Worm (Caenorhabditis elegans) whole organism, young adult: ENCODE data around the gene frpr-5.

Experiments
- B0019.2 ChIP-seq: fragments of 200-800 bp; sonication (Bioruptor generic); conservative IDR thresholded peaks from 2 replicates; pipeline ENCODE4 v1.3.6; 2022; ENCODE audit warnings: missing genetic modification reagents, missing genetic modification characterization, missing compliant biosample characterization
- C17E4.6 ChIP-seq: fragments of 200-800 bp; sonication (Bioruptor generic); IDR thresholded peaks from 2 replicates; pipeline ENCODE4 v1.3.6; 2022; ENCODE audit warnings: missing genetic modification reagents, missing genetic modification characterization, missing compliant biosample characterization
- F10E7.11 ChIP-seq: sonication (generic microtip); optimal IDR thresholded peaks from 2 replicates; lab custom pipeline; 2017; ENCODE audit warnings: mild to moderate bottlenecking, missing genetic modification characterization, moderate library complexity, missing compliant biosample characterization
- F33H1.4 ChIP-seq: fragments of 200-800 bp; sonication (Bioruptor generic); IDR thresholded peaks from 2 replicates; pipeline ENCODE4 v1.3.6; 2022; ENCODE audit warnings: missing genetic modification reagents, missing genetic modification characterization, missing compliant biosample characterization
- F39B2.1 ChIP-seq: fragments of 200-800 bp; sonication (Bioruptor generic); IDR thresholded peaks from 2 replicates; pipeline ENCODE4 v1.3.6; 2022; ENCODE audit warnings: missing genetic modification reagents, missing genetic modification characterization, missing compliant biosample characterization
- K11D2.4 ChIP-seq: fragments of 200-800 bp; sonication (Bioruptor generic); IDR thresholded peaks from 2 replicates; pipeline ENCODE4 v1.3.6; 2022; ENCODE audit warnings: missing genetic modification reagents, missing genetic modification characterization, missing compliant biosample characterization
- T07F8.4 ChIP-seq: sonication (generic microtip); optimal IDR thresholded peaks from 2 replicates; lab custom pipeline; 2016; ENCODE audit warnings: mild to moderate bottlenecking, missing genetic modification characterization, moderate library complexity, missing compliant biosample characterization
- T26A5.8 ChIP-seq: sonication (generic microtip); optimal IDR thresholded peaks from 2 replicates; lab custom pipeline; 2016; ENCODE audit warnings: missing genetic modification characterization, missing compliant biosample characterization
- Y53F4B.3 ChIP-seq: fragments of 200-800 bp; sonication (Bioruptor generic); IDR thresholded peaks from 2 replicates; pipeline ENCODE4 v1.3.6; 2022; ENCODE audit warnings: missing genetic modification reagents, missing genetic modification characterization, missing compliant biosample characterization
- Y56A3A.18 ChIP-seq: fragments of 200-800 bp; sonication (Bioruptor generic); IDR thresholded peaks from 2 replicates; pipeline ENCODE4 v1.3.6; 2022; ENCODE audit warnings: missing genetic modification reagents, missing genetic modification characterization, missing compliant biosample characterization
- Y67H2A.10 ChIP-seq: fragments of 200-800 bp; sonication (Bioruptor generic); conservative IDR thresholded peaks from 2 replicates; pipeline ENCODE4 v1.3.6; 2022; ENCODE audit warnings: missing genetic modification reagents, missing genetic modification characterization, missing compliant biosample characterization
- Y79H2A.3 ChIP-seq: fragments of 200-800 bp; sonication (Bioruptor generic); conservative IDR thresholded peaks from 2 replicates; pipeline ENCODE4 v1.3.6; 2022; ENCODE audit warnings: missing genetic modification reagents, missing genetic modification characterization, missing compliant biosample characterization
- Y95B8A.8 ChIP-seq: fragments of 200-800 bp; sonication (Bioruptor generic); IDR thresholded peaks from 2 replicates; pipeline ENCODE4 v1.3.6; 2022; ENCODE audit warnings: missing genetic modification reagents, missing genetic modification characterization, missing compliant biosample characterization
- ZK185.1 ChIP-seq: sonication (generic microtip); optimal IDR thresholded peaks from 2 replicates; lab custom pipeline; 2016; ENCODE audit warnings: mild to moderate bottlenecking, missing genetic modification characterization, missing compliant biosample characterization; ENCODE audit not compliant: poor library complexity, severe bottlenecking
- athp-1 ChIP-seq: sonication (generic microtip); optimal IDR thresholded peaks from 2 replicates; lab custom pipeline; 2017; ENCODE audit warnings: mild to moderate bottlenecking, missing genetic modification characterization, missing compliant biosample characterization
- attf-3 ChIP-seq: fragments of 200-800 bp; sonication (Bioruptor generic); conservative IDR thresholded peaks from 2 replicates; pipeline ENCODE4 v1.3.6; 2022; ENCODE audit warnings: missing genetic modification reagents, missing genetic modification characterization, missing compliant biosample characterization
- attf-5 ChIP-seq: fragments of 200-800 bp; sonication (Bioruptor generic); optimal IDR thresholded peaks from 2 replicates; lab custom pipeline; 2018; ENCODE audit warnings: mild to moderate bottlenecking, missing genetic modification characterization, missing compliant biosample characterization
- ceh-27 ChIP-seq: fragments of 200-800 bp; sonication (Bioruptor generic); optimal IDR thresholded peaks from 2 replicates; lab custom pipeline; 2018; ENCODE audit warnings: mild to moderate bottlenecking, missing genetic modification characterization, moderate library complexity, missing compliant biosample characterization
- ceh-58 ChIP-seq: fragments of 200-800 bp; sonication (Bioruptor generic); IDR thresholded peaks from 2 replicates; pipeline ENCODE4 v1.3.6; 2022; ENCODE audit warnings: missing genetic modification characterization, missing compliant biosample characterization
- chd-7 ChIP-seq: sonication (generic microtip); optimal IDR thresholded peaks from 2 replicates; lab custom pipeline; 2016; ENCODE audit warnings: mild to moderate bottlenecking, missing genetic modification characterization, moderate library complexity, missing compliant biosample characterization
- die-1 ChIP-seq: sonication (generic microtip); optimal IDR thresholded peaks from 2 replicates; lab custom pipeline; 2016; ENCODE audit warnings: missing genotype, mild to moderate bottlenecking, missing genetic modification characterization, missing compliant biosample characterization
- efl-1 ChIP-seq: fragments of 150-350 bp; optimal IDR thresholded peaks from 2 replicates; lab custom pipeline; 2014; ENCODE audit warnings: missing biosample characterization, missing genetic modification reagents, missing genetic modification characterization
- ekl-4 ChIP-seq: fragments of 200-800 bp; sonication (Bioruptor generic); IDR thresholded peaks from 2 replicates; pipeline ENCODE4 v1.3.6; 2022; ENCODE audit warnings: missing genetic modification reagents, missing genetic modification characterization, missing compliant biosample characterization
- hlh-12 ChIP-seq: sonication (generic microtip); optimal IDR thresholded peaks from 2 replicates; lab custom pipeline; 2016; ENCODE audit warnings: missing genetic modification characterization, missing compliant biosample characterization
- hlh-26 ChIP-seq: fragments of 200-800 bp; sonication (Bioruptor generic); conservative IDR thresholded peaks from 2 replicates; pipeline ENCODE4 v1.3.6; 2022; ENCODE audit warnings: missing genetic modification reagents, missing genetic modification characterization, missing compliant biosample characterization
- hmg-1.2 ChIP-seq: fragments of 200-800 bp; sonication (Bioruptor generic); IDR thresholded peaks from 2 replicates; pipeline ENCODE4 v1.3.6; 2022; ENCODE audit warnings: missing genetic modification reagents, missing genetic modification characterization, missing compliant biosample characterization
- hmg-20 ChIP-seq: fragments of 200-800 bp; sonication (Bioruptor generic); IDR thresholded peaks from 2 replicates; pipeline ENCODE4 v1.3.6; 2022; ENCODE audit warnings: missing genetic modification reagents, missing genetic modification characterization, missing compliant biosample characterization
- hrde-1 ChIP-seq: sonication (generic microtip); optimal IDR thresholded peaks from 2 replicates; lab custom pipeline; 2016; ENCODE audit warnings: missing genetic modification characterization, mild to moderate bottlenecking, missing compliant biosample characterization, moderate library complexity, missing genotype, missing genetic modification reagents, borderline replicate concordance
- hsf-1 ChIP-seq: fragments of 200-800 bp; sonication (Bioruptor generic); IDR thresholded peaks from 2 replicates; pipeline ENCODE4 v1.3.6; 2022; ENCODE audit warnings: missing genetic modification reagents, missing genetic modification characterization, missing compliant biosample characterization
- let-526 ChIP-seq: fragments of 200-800 bp; sonication (Bioruptor generic); IDR thresholded peaks from 2 replicates; pipeline ENCODE4 v1.3.6; 2022; ENCODE audit warnings: missing genetic modification reagents, missing genetic modification characterization, missing compliant biosample characterization
- let-607 ChIP-seq, 2 experiments: fragments of 200-800 bp in 1 of 2; sonication (Bioruptor generic) in 1 of 2; sonication (generic microtip) in 1 of 2; optimal IDR thresholded peaks; 2 replicates each; lab custom pipeline; 2016 to 2018; ENCODE audit warnings: mild to moderate bottlenecking in 2 of 2, missing compliant biosample characterization in 2 of 2, missing genetic modification characterization in 2 of 2, moderate library complexity in 2 of 2, missing genotype in 1 of 2
- lin-40 ChIP-seq: sonication (generic microtip); optimal IDR thresholded peaks from 2 replicates; lab custom pipeline; 2016; ENCODE audit warnings: missing genetic modification characterization, mild to moderate bottlenecking, missing compliant biosample characterization, missing genotype, missing genetic modification reagents
- lsl-1 ChIP-seq: fragments of 200-800 bp; sonication (Bioruptor generic); optimal IDR thresholded peaks from 2 replicates; lab custom pipeline; 2018; ENCODE audit warnings: mild to moderate bottlenecking, missing genetic modification characterization, moderate library complexity, missing compliant biosample characterization
- madf-3 ChIP-seq: fragments of 200-800 bp; sonication (Bioruptor generic); IDR thresholded peaks from 2 replicates; pipeline ENCODE4 v1.3.6; 2022; ENCODE audit warnings: missing genetic modification reagents, missing genetic modification characterization, missing compliant biosample characterization
- madf-6 ChIP-seq: fragments of 200-800 bp; sonication (Bioruptor generic); IDR thresholded peaks from 2 replicates; pipeline ENCODE4 v1.3.6; 2022; ENCODE audit warnings: missing genetic modification reagents, missing genetic modification characterization, missing compliant biosample characterization
- mcd-1 ChIP-seq: fragments of 200-800 bp; sonication (Bioruptor generic); IDR thresholded peaks from 2 replicates; pipeline ENCODE4 v1.3.6; 2022; ENCODE audit warnings: missing genetic modification reagents, missing genetic modification characterization, missing compliant biosample characterization
- mes-4 ChIP-seq: sonication (generic microtip); optimal IDR thresholded peaks from 2 replicates; lab custom pipeline; 2016; ENCODE audit warnings: missing genotype, missing genetic modification characterization, missing compliant biosample characterization
- nhr-27 ChIP-seq: fragments of 200-800 bp; sonication (Bioruptor generic); optimal IDR thresholded peaks from 2 replicates; lab custom pipeline; 2018; ENCODE audit warnings: mild to moderate bottlenecking, missing genetic modification characterization, moderate library complexity, missing compliant biosample characterization
- nhr-90 ChIP-seq: sonication (generic microtip); optimal IDR thresholded peaks from 2 replicates; lab custom pipeline; 2016; ENCODE audit warnings: missing genotype, mild to moderate bottlenecking, missing genetic modification characterization, missing compliant biosample characterization
- repo-1 ChIP-seq: sonication (generic microtip); optimal IDR thresholded peaks from 2 replicates; lab custom pipeline; 2017; ENCODE audit warnings: mild to moderate bottlenecking, missing genetic modification characterization, missing compliant biosample characterization
- rpc-1 ChIP-seq, 2 experiments: fragments of 150-350 bp in 1 of 2; sonication (generic microtip) in 1 of 2; optimal IDR thresholded peaks; 2 replicates each; lab custom pipeline; 2014 to 2018; ENCODE audit warnings: missing biosample characterization in 1 of 2, missing genetic modification characterization in 1 of 2, missing genetic modification reagents in 1 of 2, missing genotype in 1 of 2
- sea-2 ChIP-seq: fragments of 200-800 bp; sonication (Bioruptor generic); IDR thresholded peaks from 2 replicates; pipeline ENCODE4 v1.3.6; 2022; ENCODE audit warnings: missing genetic modification characterization, missing compliant biosample characterization
- snpc-1.1 ChIP-seq: sonication (generic microtip); optimal IDR thresholded peaks from 2 replicates; lab custom pipeline; 2017; ENCODE audit warnings: missing genetic modification characterization, mild to moderate bottlenecking, missing compliant biosample characterization, antibody characterized with exemption, moderate library complexity, missing genotype, missing genetic modification reagents; ENCODE audit not compliant: insufficient read depth
- sptf-2 ChIP-seq: fragments of 200-800 bp; sonication (Bioruptor generic); optimal IDR thresholded peaks from 2 replicates; lab custom pipeline; 2018; ENCODE audit warnings: mild to moderate bottlenecking, missing genetic modification characterization, missing compliant biosample characterization
- tbx-9 ChIP-seq: sonication (generic microtip); optimal IDR thresholded peaks from 2 replicates; lab custom pipeline; 2016; ENCODE audit warnings: borderline replicate concordance, missing genetic modification characterization, inconsistent platforms, missing compliant biosample characterization
- tlf-1 ChIP-seq: fragments of 200-800 bp; sonication (Bioruptor generic); optimal IDR thresholded peaks from 2 replicates; lab custom pipeline; 2018; ENCODE audit warnings: mild to moderate bottlenecking, missing genetic modification characterization, missing compliant biosample characterization
- ztf-26 ChIP-seq: sonication (generic microtip); optimal IDR thresholded peaks from 2 replicates; lab custom pipeline; 2017; ENCODE audit warnings: missing genetic modification characterization, missing compliant biosample characterization
- ztf-3 ChIP-seq: fragments of 200-800 bp; sonication (Bioruptor generic); optimal IDR thresholded peaks from 2 replicates; lab custom pipeline; 2018; ENCODE audit warnings: mild to moderate bottlenecking, missing genetic modification characterization, missing compliant biosample characterization

Gene frpr-5

DNA sequence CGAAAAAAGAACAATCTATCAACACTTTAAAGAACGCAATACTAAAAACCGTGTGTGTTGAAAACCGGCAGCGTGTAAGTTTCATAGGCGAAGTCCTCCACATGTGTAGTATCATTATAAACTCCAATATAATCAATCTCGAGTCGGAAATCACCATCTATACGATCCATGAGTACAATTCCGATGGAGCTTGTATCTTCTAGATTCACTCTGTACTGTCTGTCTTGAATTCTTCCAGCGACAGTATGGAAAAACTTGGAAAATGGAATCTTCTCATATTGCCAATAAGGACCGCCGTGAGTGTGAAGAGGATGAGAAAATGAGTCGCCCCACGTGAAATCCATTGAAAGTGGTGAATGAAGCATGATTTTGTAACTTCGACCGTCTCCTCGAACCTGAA, 31.1 kb upstream of the frpr-5 start (continued):
- TF ChIP-seq Y53F4B.3 (GFP tag; lab: Robert Waterston, UW): no peak
- TF ChIP-seq efl-1 (GFP tag; lab: Kevin White, UChicago): no peak
- TF ChIP-seq tbx-9 (tag; lab: Kevin White, UChicago): no peak
- TF ChIP-seq ceh-27 (GFP tag; lab: Kevin White, UChicago): no peak
- TF ChIP-seq sptf-2 (GFP tag; lab: Kevin White, UChicago): no peak
- TF ChIP-seq let-607 (tag; optimal IDR thresholded peaks at IDR 0.05; lab: Kevin White, UChicago): peak in 1 of 2 experiments; percentile 70
- TF ChIP-seq F39B2.1 (GFP tag; lab: Robert Waterston, UW): no peak
- peak; percentile 55 for TF ChIP-seq die-1
- peak; percentile 77 for TF ChIP-seq repo-1 (tag; lab: Kevin White, UChicago)
- TF ChIP-seq ztf-3 (GFP tag; lab: Kevin White, UChicago): peak; percentile 71
- TF ChIP-seq lsl-1: no peak
- peak; percentile 83 for TF ChIP-seq tlf-1
- TF ChIP-seq mcd-1: peak; percentile 72
- TF ChIP-seq nhr-27 (tag; lab: Kevin White, UChicago): no peak
- no peak for TF ChIP-seq snpc-1.1 (tag; lab: Kevin White, UChicago)
- TF ChIP-seq ekl-4 (GFP tag; lab: Robert Waterston, UW): peak; percentile 75
- peak; percentile 26; the same call in 1 of the 2 replicates for TF ChIP-seq hmg-1.2 (GFP tag; lab: Robert Waterston, UW)
- TF ChIP-seq attf-3 (GFP tag; lab: Robert Waterston, UW): no peak
- TF ChIP-seq attf-5 (GFP tag; lab: Kevin White, UChicago): peak; percentile 23
- 0 out of 2 replicates have a peak, but pooled peaks have one; percentile 11 for TF ChIP-seq let-526 (GFP tag; lab: Robert Waterston, UW)
- TF ChIP-seq F33H1.4 (GFP tag; lab: Robert Waterston, UW): no peak
- peak; percentile 37 for TF ChIP-seq hlh-12 (tag; lab: Kevin White, UChicago)
- no peak for TF ChIP-seq C17E4.6 (GFP tag; lab: Robert Waterston, UW)
- no peak for TF ChIP-seq rpc-1 (optimal IDR thresholded peaks at IDR 0.05; lab: Kevin White, UChicago)
- TF ChIP-seq rpc-1 (tag; optimal IDR thresholded peaks at IDR 0.05; lab: Kevin White, UChicago): no peak
- peak; percentile 86 for TF ChIP-seq Y56A3A.18 (GFP tag; lab: Robert Waterston, UW)
- TF ChIP-seq T07F8.4 (tag; lab: Kevin White, UChicago): no peak
- TF ChIP-seq hsf-1 (GFP tag; lab: Robert Waterston, UW): peak; percentile 46; the same call in 1 of the 2 replicates
- peak; percentile 19 for TF ChIP-seq athp-1 (tag; lab: Kevin White, UChicago)
- 0 out of 2 replicates have a peak, but pooled peaks have one; percentile 71 for TF ChIP-seq Y95B8A.8 (GFP tag; lab: Robert Waterston, UW)
- peak; percentile 74; the same call in 1 of the 2 replicates for TF ChIP-seq madf-3 (GFP tag; lab: Robert Waterston, UW)
- TF ChIP-seq chd-7 (tag; lab: Kevin White, UChicago): peak; percentile 65
- no peak for TF ChIP-seq mes-4 (tag; lab: Kevin White, UChicago)
- TF ChIP-seq Y79H2A.3 (GFP tag; lab: Robert Waterston, UW): no peak
- TF ChIP-seq lin-40: peak; percentile 59
- no peak for TF ChIP-seq sea-2 (GFP tag; lab: Robert Waterston, UW)
- peak; percentile 0 for TF ChIP-seq hrde-1
- no peak for TF ChIP-seq hlh-26 (GFP tag; lab: Robert Waterston, UW)
- TF ChIP-seq B0019.2 (GFP tag; lab: Robert Waterston, UW): no peak
- peak; percentile 50; the same call in 1 of the 2 replicates for TF ChIP-seq K11D2.4
- no peak for TF ChIP-seq ceh-58 (GFP tag; lab: Robert Waterston, UW)
- TF ChIP-seq ZK185.1: peak; percentile 35
- peak; percentile 59 for TF ChIP-seq F10E7.11
- TF ChIP-seq nhr-90 (tag; lab: Kevin White, UChicago): peak; percentile 10
- peak; percentile 70 for TF ChIP-seq T26A5.8 (tag; lab: Kevin White, UChicago)
- peak; percentile 51 for TF ChIP-seq madf-6 (GFP tag; lab: Robert Waterston, UW)
- TF ChIP-seq Y67H2A.10 (GFP tag; lab: Robert Waterston, UW): no peak
- peak; percentile 47; the same call in 1 of the 2 replicates for TF ChIP-seq hmg-20 (GFP tag; lab: Robert Waterston, UW)
- peak; percentile 59 for TF ChIP-seq ztf-26
